Fruit fly (Drosophila melanogaster) whole organism, embryonic: ENCODE data around the gene senju.
A peak's percentile ranks its signal among the peaks of the same experiment; 100 is the strongest.

Experiments
- Ada2b ChIP-seq: fragments of 200-800 bp; sonication (Bioruptor generic); IDR thresholded peaks from 2 replicates; pipeline ENCODE4 v1.3.6; 2022; ENCODE audit warnings: missing biosample characterization, missing genetic modification characterization
- Adf1 ChIP-seq: fragments of 200-800 bp; sonication (Bioruptor generic); IDR thresholded peaks from 2 replicates; pipeline ENCODE4 v1.3.6; 2022; ENCODE audit warnings: missing biosample characterization, missing genetic modification characterization
- Asciz ChIP-seq: fragments of 200-800 bp; sonication (Bioruptor generic); optimal IDR thresholded peaks from 2 replicates; lab custom pipeline; 2017; ENCODE audit warnings: missing biosample characterization, mild to moderate bottlenecking, missing genetic modification characterization, missing genetic modification reagents
- Atf6 ChIP-seq: fragments of 200-800 bp; sonication (Bioruptor generic); IDR thresholded peaks from 2 replicates; pipeline ENCODE4 v1.3.6; 2022; ENCODE audit warnings: missing biosample characterization, missing genetic modification characterization
- BEAF-32 ChIP-seq: fragments of 200-800 bp; sonication (Bioruptor generic); optimal IDR thresholded peaks from 3 replicates; lab custom pipeline; 2017; ENCODE audit warnings: missing biosample characterization, missing genetic modification characterization, mild to moderate bottlenecking, moderate library complexity, missing genetic modification reagents
- CG10979 ChIP-seq: fragments of 200-800 bp; sonication (Bioruptor generic); optimal IDR thresholded peaks from 2 replicates; lab custom pipeline; 2018; ENCODE audit warnings: missing biosample characterization, mild to moderate bottlenecking, missing genetic modification characterization, moderate library complexity
- CG13123 ChIP-seq: fragments of 200-800 bp; sonication (Bioruptor generic); optimal IDR thresholded peaks from 2 replicates; lab custom pipeline; 2016; ENCODE audit warnings: missing biosample characterization, missing genetic modification characterization
- CG15011 ChIP-seq: fragments of 200-800 bp; sonication (Bioruptor generic); optimal IDR thresholded peaks from 3 replicates; lab custom pipeline; 2018; ENCODE audit warnings: missing biosample characterization, mild to moderate bottlenecking, missing genetic modification characterization
- CG1647 ChIP-seq: fragments of 200-800 bp; sonication (Bioruptor generic); optimal IDR thresholded peaks from 3 replicates; lab custom pipeline; 2016; ENCODE audit warnings: missing biosample characterization, missing genetic modification characterization
- CG16779 ChIP-seq: fragments of 200-800 bp; sonication (Bioruptor generic); IDR thresholded peaks from 2 replicates; pipeline ENCODE4 v1.3.6; 2022; ENCODE audit warnings: missing biosample characterization, missing genetic modification characterization
- CG17328 ChIP-seq: fragments of 200-800 bp; sonication (Bioruptor generic); IDR thresholded peaks from 2 replicates; pipeline ENCODE4 v1.3.6; 2022; ENCODE audit warnings: missing biosample characterization, missing genetic modification characterization
- CG18476 ChIP-seq: fragments of 200-800 bp; sonication (Bioruptor generic); optimal IDR thresholded peaks from 2 replicates; lab custom pipeline; 2016; ENCODE audit warnings: missing biosample characterization, mild to moderate bottlenecking, missing genetic modification characterization
- CG30403 ChIP-seq: fragments of 200-800 bp; sonication (Bioruptor generic); optimal IDR thresholded peaks from 3 replicates; lab custom pipeline; 2016; ENCODE audit warnings: missing biosample characterization, missing genetic modification characterization
- CG3407 ChIP-seq: fragments of 200-800 bp; sonication (Bioruptor generic); optimal IDR thresholded peaks from 2 replicates; lab custom pipeline; 2018; ENCODE audit warnings: missing biosample characterization, mild to moderate bottlenecking, missing genetic modification characterization
- CG34376 ChIP-seq: fragments of 200-800 bp; sonication (Bioruptor generic); optimal IDR thresholded peaks from 2 replicates; lab custom pipeline; 2018; ENCODE audit warnings: missing biosample characterization, mild to moderate bottlenecking, missing genetic modification characterization
- CG4404 ChIP-seq: fragments of 200-800 bp; sonication (Bioruptor generic); IDR thresholded peaks from 2 replicates; pipeline ENCODE4 v1.3.6; 2022; ENCODE audit warnings: missing biosample characterization, missing genetic modification characterization
- CG4617 ChIP-seq: fragments of 200-800 bp; sonication (Bioruptor generic); optimal IDR thresholded peaks from 3 replicates; lab custom pipeline; 2016; ENCODE audit warnings: missing biosample characterization, missing genetic modification characterization, borderline replicate concordance
- CG6765 ChIP-seq: fragments of 200-800 bp; sonication (Bioruptor generic); optimal IDR thresholded peaks from 3 replicates; lab custom pipeline; 2017; ENCODE audit warnings: missing biosample characterization, mild to moderate bottlenecking, missing genetic modification characterization
- CG8089 ChIP-seq: fragments of 200-800 bp; sonication (Bioruptor generic); optimal IDR thresholded peaks from 3 replicates; lab custom pipeline; 2016; ENCODE audit warnings: missing biosample characterization, missing genetic modification characterization
- CG8281 ChIP-seq: fragments of 200-800 bp; sonication (Bioruptor generic); optimal IDR thresholded peaks from 2 replicates; lab custom pipeline; 2018; ENCODE audit warnings: missing biosample characterization, mild to moderate bottlenecking, missing genetic modification characterization, moderate library complexity
- CG8765 ChIP-seq: fragments of 200-800 bp; sonication (Bioruptor generic); IDR thresholded peaks from 2 replicates; pipeline ENCODE4 v1.3.6; 2022; ENCODE audit warnings: missing biosample characterization, missing genetic modification characterization
- CG9437 ChIP-seq: fragments of 200-800 bp; sonication (Bioruptor generic); optimal IDR thresholded peaks from 2 replicates; lab custom pipeline; 2018; ENCODE audit warnings: missing biosample characterization, mild to moderate bottlenecking, missing genetic modification characterization
- CG9817 ChIP-seq: fragments of 200-800 bp; sonication (Bioruptor generic); optimal IDR thresholded peaks from 2 replicates; lab custom pipeline; 2018; ENCODE audit warnings: missing biosample characterization, mild to moderate bottlenecking, missing genetic modification characterization, moderate library complexity
- CTCF ChIP-seq: fragments of 200-800 bp; sonication (Bioruptor generic); optimal IDR thresholded peaks from 2 replicates; lab custom pipeline; 2017; ENCODE audit warnings: missing biosample characterization, mild to moderate bottlenecking, missing genetic modification characterization, moderate library complexity
- CkIIα-i1 ChIP-seq: fragments of 200-800 bp; sonication (Bioruptor generic); IDR thresholded peaks from 2 replicates; pipeline ENCODE4 v1.3.6; 2022; ENCODE audit warnings: missing biosample characterization, missing genetic modification characterization
- D19B ChIP-seq: fragments of 200-800 bp; sonication (Bioruptor generic); optimal IDR thresholded peaks from 2 replicates; lab custom pipeline; 2017; ENCODE audit warnings: missing biosample characterization, mild to moderate bottlenecking, missing genetic modification characterization
- Dek ChIP-seq: fragments of 200-800 bp; sonication (Bioruptor generic); optimal IDR thresholded peaks from 3 replicates; lab custom pipeline; 2019; ENCODE audit warnings: missing biosample characterization, mild to moderate bottlenecking, missing genetic modification characterization, moderate library complexity
- Dref ChIP-seq: fragments of 200-800 bp; sonication (Bioruptor generic); IDR thresholded peaks from 2 replicates; pipeline ENCODE4 v1.3.6; 2022; ENCODE audit warnings: missing biosample characterization, missing genetic modification characterization
- E2f1 ChIP-seq: fragments of 200-800 bp; sonication (Bioruptor generic); IDR thresholded peaks from 2 replicates; pipeline ENCODE4 v1.3.6; 2022; ENCODE audit warnings: missing biosample characterization, missing genetic modification characterization
- Ets65A ChIP-seq: fragments of 200-800 bp; sonication (Bioruptor generic); peaks from one replicate; lab custom pipeline; 2016; ENCODE audit warnings: missing biosample characterization, missing genetic modification characterization
- Ets97D ChIP-seq: fragments of 200-800 bp; sonication (Bioruptor generic); optimal IDR thresholded peaks from 3 replicates; lab custom pipeline; 2016; ENCODE audit warnings: missing biosample characterization, missing genetic modification characterization
- Nf-YB ChIP-seq: fragments of 200-800 bp; sonication (Bioruptor generic); optimal IDR thresholded peaks from 3 replicates; lab custom pipeline; 2019; ENCODE audit warnings: missing biosample characterization, mild to moderate bottlenecking, missing genetic modification characterization, moderate library complexity
- az2 ChIP-seq: fragments of 200-800 bp; sonication (Bioruptor generic); optimal IDR thresholded peaks from 3 replicates; lab custom pipeline; 2016; ENCODE audit warnings: missing biosample characterization, missing genetic modification characterization
- cas ChIP-seq: fragments of 200-800 bp; sonication (Bioruptor generic); IDR thresholded peaks from 2 replicates; pipeline ENCODE4 v1.3.6; 2022; ENCODE audit warnings: missing biosample characterization, missing genetic modification characterization
- cg ChIP-seq: fragments of 200-800 bp; sonication (Bioruptor generic); optimal IDR thresholded peaks from 3 replicates; lab custom pipeline; 2019; ENCODE audit warnings: missing biosample characterization, mild to moderate bottlenecking, missing genetic modification characterization, moderate library complexity
- croc ChIP-seq: fragments of 200-800 bp; sonication (Bioruptor generic); conservative IDR thresholded peaks from 3 replicates; pipeline ENCODE4 v1.3.6; 2022; ENCODE audit warnings: missing biosample characterization, missing genetic modification characterization
- crol ChIP-seq: fragments of 200-800 bp; sonication (Bioruptor generic); IDR thresholded peaks from 2 replicates; pipeline ENCODE4 v1.3.6; 2022; ENCODE audit warnings: missing biosample characterization, missing genetic modification characterization
- cwo ChIP-seq: fragments of 200-800 bp; sonication (Bioruptor generic); optimal IDR thresholded peaks from 3 replicates; lab custom pipeline; 2017; ENCODE audit warnings: missing biosample characterization, missing genetic modification characterization, mild to moderate bottlenecking, moderate library complexity, missing genetic modification reagents
- da ChIP-seq: fragments of 200-800 bp; sonication (Bioruptor generic); optimal IDR thresholded peaks from 2 replicates; lab custom pipeline; 2016; ENCODE audit warnings: missing biosample characterization, missing genetic modification characterization
- dimm ChIP-seq: fragments of 200-800 bp; sonication (Bioruptor generic); IDR thresholded peaks from 2 replicates; pipeline ENCODE4 v1.3.6; 2022; ENCODE audit warnings: missing biosample characterization, missing genetic modification characterization
- dmrt99B ChIP-seq: fragments of 200-800 bp; sonication (Bioruptor generic); optimal IDR thresholded peaks from 2 replicates; lab custom pipeline; 2018; ENCODE audit warnings: missing biosample characterization, mild to moderate bottlenecking, missing genetic modification characterization, moderate library complexity
- her ChIP-seq: fragments of 200-800 bp; sonication (Bioruptor generic); optimal IDR thresholded peaks from 2 replicates; lab custom pipeline; 2016; ENCODE audit warnings: missing biosample characterization, missing genetic modification characterization
- jing ChIP-seq: fragments of 200-800 bp; sonication (Bioruptor generic); optimal IDR thresholded peaks from 2 replicates; lab custom pipeline; 2018; ENCODE audit warnings: missing biosample characterization, mild to moderate bottlenecking, missing genetic modification characterization
- lola ChIP-seq, 3 experiments: fragments of >200 bp in 2 of 3; fragments of 200-800 bp in 1 of 3; sonication (Bioruptor generic) in 1 of 3; optimal IDR thresholded peaks; 2 replicates each; lab custom pipeline; 2017 to 2019; ENCODE audit warnings: missing biosample characterization in 3 of 3, missing genetic modification characterization in 3 of 3, mild to moderate bottlenecking in 1 of 3, moderate library complexity in 1 of 3
- ro ChIP-seq: fragments of 200-800 bp; sonication (Bioruptor generic); IDR thresholded peaks from 2 replicates; pipeline ENCODE4 v1.3.6; 2022; ENCODE audit warnings: missing biosample characterization, missing genetic modification characterization
- scrt ChIP-seq: fragments of 200-800 bp; sonication (Bioruptor generic); optimal IDR thresholded peaks from 2 replicates; lab custom pipeline; 2018; ENCODE audit warnings: missing biosample characterization, mild to moderate bottlenecking, missing genetic modification characterization, moderate library complexity
- seq ChIP-seq: fragments of 200-800 bp; sonication (Bioruptor generic); IDR thresholded peaks from 2 replicates; pipeline ENCODE4 v1.3.6; 2022; ENCODE audit warnings: missing biosample characterization, missing genetic modification characterization
- tx ChIP-seq: fragments of 200-800 bp; sonication (Bioruptor generic); optimal IDR thresholded peaks from 2 replicates; lab custom pipeline; 2016; ENCODE audit warnings: missing biosample characterization, missing genetic modification characterization
- unc-4 ChIP-seq: fragments of 200-800 bp; sonication (Bioruptor generic); IDR thresholded peaks from 2 replicates; pipeline ENCODE4 v1.3.6; 2022; ENCODE audit warnings: missing biosample characterization, missing genetic modification characterization; ENCODE audit not compliant: partially characterized antibody
- wor ChIP-seq: fragments of 200-800 bp; sonication (Bioruptor generic); IDR thresholded peaks from 2 replicates; pipeline ENCODE4 v1.3.6; 2022; ENCODE audit warnings: missing biosample characterization, missing genetic modification characterization
- zen2 ChIP-seq: fragments of 200-800 bp; sonication (Bioruptor generic); IDR thresholded peaks from 3 replicates; pipeline ENCODE4 v1.3.6; 2022; ENCODE audit warnings: missing biosample characterization, missing genetic modification characterization; ENCODE audit not compliant: partially characterized antibody

Gene senju

DNA sequence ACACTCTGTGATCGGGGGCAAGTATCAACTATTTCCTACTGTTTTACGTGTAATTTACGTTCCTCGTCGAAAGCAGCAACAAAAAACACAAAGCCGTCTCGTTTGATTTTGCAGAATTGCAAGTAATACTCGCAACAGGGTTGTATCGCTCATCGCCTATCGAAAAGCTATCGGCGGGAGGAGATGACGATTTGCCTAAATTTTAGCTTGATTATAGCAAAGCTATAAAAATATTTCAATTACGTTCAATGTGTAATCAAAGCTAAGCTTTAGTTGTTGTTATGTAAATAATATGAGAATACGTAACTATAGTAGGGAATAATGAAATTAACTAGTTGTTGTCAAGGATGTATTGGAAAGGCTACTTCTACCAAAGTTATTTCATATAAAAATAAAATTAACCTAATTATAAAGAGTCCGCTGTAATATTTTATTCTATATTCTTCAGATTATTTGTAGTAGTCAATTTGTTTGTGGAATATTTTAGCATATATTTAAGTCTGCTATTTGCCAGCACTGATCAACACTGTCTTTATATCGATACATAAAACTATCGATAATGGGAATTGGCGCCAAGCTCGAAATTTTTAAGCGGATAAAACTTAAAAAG lies 7.1 kb downstream of the senju start, which contains the start of gene Rpn11 (continued):
- TF ChIP-seq CG6765 (GFP tag; lab: Kevin White, UChicago) (no peak), CG34376 (GFP tag; lab: Kevin White, UChicago) (peak; percentile 55), Adf1 (GFP tag; lab: Robert Waterston, UW) (no peak), CTCF (no peak), CG9817 (tag; lab: Kevin White, UChicago) (peak; percentile 67), CG4404 (GFP tag; lab: Robert Waterston, UW) (peak; percentile 47; the same call in 1 of the 2 replicates), seq (GFP tag; lab: Robert Waterston, UW) (no peak), cwo (GFP tag; lab: Kevin White, UChicago) (peak; percentile 27), dmrt99B (tag; lab: Kevin White, UChicago) (peak; percentile 68), CG3407 (peak; percentile 11), CG8089 (GFP tag; lab: Kevin White, UChicago) (no peak), CG8281 (tag; lab: Kevin White, UChicago) (no peak), CG10979 (tag; lab: Kevin White, UChicago) (peak; percentile 49), az2 (GFP tag; lab: Kevin White, UChicago) (peak; percentile 67), unc-4 (GFP tag; lab: Robert Waterston, UW) (peak; percentile 38; the same call in 1 of the 2 replicates), jing (GFP tag; lab: Kevin White, UChicago) (no peak), crol (no peak), Nf-YB (GFP tag; lab: Kevin White, UChicago) (peak; percentile 37), CG30403 (GFP tag; lab: Kevin White, UChicago) (peak; percentile 86), Dek (tag; lab: Kevin White, UChicago) (peak; percentile 59), CG13123 (GFP tag; lab: Kevin White, UChicago) (no peak), CG4617 (GFP tag; lab: Kevin White, UChicago) (peak; percentile 54), scrt (GFP tag; lab: Kevin White, UChicago) (peak; percentile 15), Ets65A (peak; percentile 59), CG9437 (GFP tag; lab: Kevin White, UChicago) (peak; percentile 55), E2f1 (GFP tag; lab: Robert Waterston, UW) (no peak), Asciz (peak; percentile 15), dimm (GFP tag; lab: Robert Waterston, UW) (no peak), Ets97D (GFP tag; lab: Kevin White, UChicago) (peak; percentile 24), Atf6 (GFP tag; lab: Robert Waterston, UW) (no peak), CG16779 (GFP tag; lab: Robert Waterston, UW) (no peak), cg (GFP tag; lab: Kevin White, UChicago) (no peak), wor (no peak), lola (GFP tag; optimal IDR thresholded peaks at IDR 0.05; lab: Kevin White, UChicago) (peak in 1 of 3 experiments; percentile 80), CG1647 (GFP tag; lab: Kevin White, UChicago) (no peak), cas (GFP tag; lab: Robert Waterston, UW) (no peak), tx (GFP tag; lab: Kevin White, UChicago) (peak; percentile 41), CG8765 (GFP tag; lab: Robert Waterston, UW) (no peak), Dref (GFP tag; lab: Robert Waterston, UW) (peak; percentile 77), CG15011 (peak; percentile 31), croc (GFP tag; lab: Robert Waterston, UW) (peak; percentile 21; the same call in 1 of the 3 replicates), Ada2b (GFP tag; lab: Robert Waterston, UW) (peak; percentile 41; the same call in 1 of the 2 replicates), da (GFP tag; lab: Kevin White, UChicago) (no peak), her (no peak), zen2 (GFP tag; lab: Robert Waterston, UW) (no peak), D19B (GFP tag; lab: Kevin White, UChicago) (peak; percentile 20), CG17328 (GFP tag; lab: Robert Waterston, UW) (no peak), CkIIα-i1 (GFP tag; lab: Robert Waterston, UW) (no peak), CG18476 (GFP tag; lab: Kevin White, UChicago) (peak; percentile 37), BEAF-32 (GFP tag; lab: Kevin White, UChicago) (peak; percentile 78), ro (GFP tag; lab: Robert Waterston, UW) (no peak)
